Worm (Caenorhabditis elegans): ENCODE results near the gene math-3.
"Not testable (repeated sequence)": the region's sequence is repeated elsewhere in the genome, so short reads cannot be mapped to it uniquely, and the experiment has no call there.

Gene math-3

DNA sequence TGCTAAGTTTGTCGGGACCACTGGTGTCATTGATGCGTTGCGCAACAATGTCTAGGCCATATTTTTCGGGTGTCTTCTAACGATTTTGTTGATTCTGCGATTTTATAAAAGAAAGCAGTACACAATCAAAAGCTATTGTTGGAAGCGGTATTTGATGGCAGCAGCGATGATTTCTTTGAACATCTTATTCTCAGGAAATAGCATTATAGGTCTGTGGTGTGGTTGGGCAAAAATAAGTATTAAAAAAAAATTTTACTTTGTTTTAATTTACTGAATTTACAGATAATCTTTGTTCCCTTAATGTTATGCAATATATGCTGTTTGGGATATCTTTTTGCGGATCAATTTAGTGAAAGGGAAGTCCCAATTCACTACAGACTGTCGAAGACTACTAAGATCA, 14.9 kb upstream of the math-3 start, which contains the start of gene F36H5.10:
F36H5.10 (plus strand) TSS at position 301 of the 400 bp plus-strand sequence.
- TF ChIP-seq unc-62 (GFP tag; optimal IDR thresholded peaks at IDR 0.05): no peak

- TF ChIP-seq unc-62 (GFP tag; optimal IDR thresholded peaks at IDR 0.05): no peak
These were observed 12.3 kb upstream of the math-3 start, which contains the start of gene F36H5.18 for ce11 chrII:1759602-1760001. Gene F36H5.18 (plus strand): TSS chrII:1759902.

DNA sequence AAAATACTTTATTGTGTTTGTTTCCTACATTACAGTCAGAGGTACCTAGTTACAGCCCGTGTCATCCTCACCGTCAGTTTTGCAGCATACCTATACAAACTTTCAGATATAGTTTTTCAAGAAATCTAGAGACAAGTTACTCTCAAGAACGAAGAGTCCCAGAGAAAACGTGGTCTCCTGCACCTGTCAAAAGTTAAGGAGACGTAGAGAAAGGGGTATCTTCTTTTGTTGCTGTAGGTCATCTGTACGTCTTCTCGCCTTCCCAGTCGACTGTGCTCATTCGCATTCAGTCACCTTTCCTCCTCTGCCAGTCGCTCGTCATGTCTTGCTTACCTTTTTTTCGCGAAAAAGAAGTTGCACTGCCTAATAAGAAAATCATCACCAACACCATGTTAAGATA, 10.3 kb upstream of the math-3 start, which contains the start of gene F36H5.4:
F36H5.4 (plus strand) TSS at position 301 of the 400 bp plus-strand sequence.
- TF ChIP-seq unc-62 (GFP tag; optimal IDR thresholded peaks at IDR 0.05): no peak

ce11 chrII:1763072-1763471, 8.8 kb upstream of the math-3 start, which contains the start of gene math-28:
Gene math-28 (plus strand): TSS chrII:1763372.
- no peak for TF ChIP-seq unc-62 (GFP tag; optimal IDR thresholded peaks at IDR 0.05)

DNA sequence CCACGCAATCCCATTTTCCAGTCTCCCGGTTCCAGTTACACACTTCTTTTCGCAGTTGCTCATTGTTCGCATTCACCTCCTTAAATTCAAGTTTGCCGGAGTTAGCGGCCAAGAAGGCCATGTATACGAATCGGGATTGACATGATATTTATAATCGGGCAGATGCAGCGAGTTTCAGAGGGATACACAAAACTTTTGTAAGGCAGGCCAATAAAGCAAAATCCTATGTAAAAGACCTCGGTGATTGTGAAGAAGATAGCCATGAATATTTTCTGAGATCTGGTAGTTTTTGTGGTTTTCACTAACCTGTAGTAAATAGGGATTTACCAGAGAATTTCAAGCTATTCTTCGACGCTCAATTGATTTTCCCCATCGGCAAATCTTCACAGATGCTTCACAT, 5.2 kb upstream of the math-3 start:
- TF ChIP-seq unc-62 (GFP tag; optimal IDR thresholded peaks at IDR 0.05): no peak

ce11 chrII:1771347-1771746, 538 bp upstream of the math-3 start, which contains the start of gene math-26:
Gene math-26 (plus strand): TSS chrII:1771647.
- not testable (repeated sequence) for TF ChIP-seq unc-62 (GFP tag; optimal IDR thresholded peaks at IDR 0.05)

ce11 chrII:1775234-1775633, 3.3 kb downstream of the math-3 start, which contains the start of gene F36H5.14:
Gene F36H5.14 (plus strand): TSS chrII:1775534.
- not testable (repeated sequence) for TF ChIP-seq unc-62 (GFP tag; optimal IDR thresholded peaks at IDR 0.05)

ce11 chrII:1782474-1782873, 10.6 kb downstream of the math-3 start, which contains the start of gene math-4:
Gene math-4 (minus strand): TSS chrII:1782574.
- no peak for TF ChIP-seq unc-62 (GFP tag; optimal IDR thresholded peaks at IDR 0.05)

- TF ChIP-seq unc-62 (GFP tag; optimal IDR thresholded peaks at IDR 0.05): no peak
These were observed 12.9 kb downstream of the math-3 start, which contains the start of gene C08F1.11 for ce11 chrII:1784799-1785198. Gene C08F1.11 (minus strand): TSS chrII:1784899.

- TF ChIP-seq unc-62 (GFP tag; optimal IDR thresholded peaks at IDR 0.05): no peak
These were observed 14.3 kb downstream of the math-3 start, which contains the start of gene C08F1.10 for ce11 chrII:1786209-1786608. Gene C08F1.10 (minus strand): TSS chrII:1786309.

DNA sequence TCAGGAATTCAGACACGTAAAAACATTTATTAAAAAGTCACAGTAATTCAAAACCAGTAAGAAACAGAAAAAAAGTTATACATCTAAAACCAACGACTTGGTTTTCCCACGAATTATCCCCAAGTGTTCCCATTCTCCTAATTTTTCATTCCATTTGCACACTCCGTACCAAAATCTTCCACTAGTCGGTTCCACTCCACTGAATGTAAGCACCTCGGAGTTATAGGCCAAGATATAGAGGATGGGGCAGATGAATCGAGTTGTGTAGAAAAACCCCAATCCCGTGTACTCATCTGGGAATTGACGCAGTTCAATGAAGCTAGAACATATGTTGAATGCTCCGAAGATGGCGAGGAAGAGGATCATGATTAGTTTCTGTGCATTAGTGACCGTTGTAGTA, 15.3 kb downstream of the math-3 start:
- TF ChIP-seq unc-62 (GFP tag; optimal IDR thresholded peaks at IDR 0.05): no peak

DNA sequence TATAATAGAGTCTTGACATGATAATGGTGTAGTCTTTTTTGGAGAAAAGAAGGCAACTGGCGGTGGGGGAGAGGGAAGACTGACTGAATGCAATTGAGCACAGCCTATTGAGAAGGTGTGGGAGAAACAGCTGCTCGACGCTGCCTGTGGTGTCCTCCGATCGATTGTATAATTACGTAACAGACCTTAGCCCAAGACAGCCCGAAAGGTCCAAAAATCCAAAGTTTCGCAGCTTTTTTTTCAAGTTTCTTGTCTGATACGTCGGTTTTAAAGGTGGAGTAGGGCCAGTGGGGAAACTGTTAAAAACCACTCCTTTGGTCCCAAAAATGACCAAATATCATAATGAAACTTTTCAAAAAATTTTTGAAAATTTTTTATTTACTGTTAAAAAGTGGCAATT, 16.2 kb downstream of the math-3 start, which contains the start of the genes C08F1.6 and fbxb-13:
C08F1.6 (minus strand) TSS at position 101 of the 400 bp plus-strand sequence.
fbxb-13 (plus strand) TSS at position 191 of the 400 bp plus-strand sequence.
- no peak for TF ChIP-seq unc-62 (GFP tag; optimal IDR thresholded peaks at IDR 0.05)

ce11 chrII:1806358-1806757, 34.5 kb downstream of the math-3 start, which contains the start of gene C08F1.12:
Gene C08F1.12 (minus strand): TSS chrII:1806458.
- TF ChIP-seq unc-62 (GFP tag; optimal IDR thresholded peaks at IDR 0.05): no peak

DNA sequence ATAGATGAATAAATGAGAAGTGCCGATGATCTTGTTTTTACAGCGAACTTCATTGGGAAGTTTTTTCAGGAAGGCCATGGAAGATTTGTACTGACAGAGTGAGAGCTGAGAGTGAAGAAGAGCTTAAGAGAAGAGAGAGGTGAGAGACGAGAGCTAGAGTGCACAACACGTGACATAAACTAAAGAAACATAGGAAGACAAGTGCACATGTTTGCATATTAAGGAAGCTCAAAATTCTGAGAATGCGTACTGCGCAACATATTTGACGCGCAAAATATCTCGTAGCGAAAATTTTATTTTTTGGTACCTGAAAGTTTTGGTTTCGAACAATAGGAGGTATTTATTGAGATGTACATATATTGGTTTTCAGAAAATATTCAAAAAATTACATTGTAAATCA, 36.3 kb downstream of the math-3 start, which contains the start of gene C08F1.8:
C08F1.8 (minus strand) TSS at position 101 of the 400 bp plus-strand sequence.
- TF ChIP-seq unc-62 (GFP tag; optimal IDR thresholded peaks at IDR 0.05): no peak

DNA sequence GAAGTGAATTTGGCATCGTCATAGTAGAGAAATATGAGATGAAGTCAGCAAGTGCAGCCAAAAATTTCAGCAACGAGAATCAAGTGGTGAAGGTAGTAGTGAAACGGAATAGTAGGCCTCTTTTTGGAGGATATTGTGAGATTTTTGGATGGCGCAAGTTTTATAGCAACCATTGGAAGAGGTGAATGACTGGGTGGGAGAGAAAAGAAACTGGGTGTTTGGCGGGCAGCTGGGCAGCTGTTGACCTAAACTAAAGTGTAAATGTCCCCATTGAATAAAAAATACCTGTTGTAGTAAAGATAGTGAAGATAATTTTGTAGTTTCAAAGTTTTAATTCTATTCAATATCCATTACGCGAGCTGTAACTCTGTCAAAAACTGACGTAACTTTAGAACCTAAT, 44.2 kb downstream of the math-3 start:
- TF ChIP-seq unc-62 (GFP tag; optimal IDR thresholded peaks at IDR 0.05): no peak

DNA sequence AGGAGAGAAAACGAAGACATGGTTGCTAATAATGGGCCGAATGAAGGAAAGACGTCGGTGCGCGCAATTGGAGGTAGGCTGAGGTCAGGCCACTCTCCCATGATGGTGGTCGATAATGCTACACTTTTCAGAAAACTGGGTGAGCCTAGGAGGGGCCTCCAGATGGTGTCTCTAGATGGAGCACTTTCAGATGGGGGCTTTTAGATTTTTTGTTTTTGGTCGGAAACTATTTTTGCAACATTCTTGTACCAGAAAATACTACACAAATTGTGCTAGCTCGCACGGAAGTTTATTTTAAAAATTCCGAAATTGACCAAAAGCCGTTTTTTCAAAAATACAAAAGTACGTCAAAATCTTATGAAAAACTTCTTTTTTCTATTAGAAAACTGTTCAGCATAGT, 46.4 kb downstream of the math-3 start, which contains the start of gene fbxb-10:
fbxb-10 (minus strand) TSS at position 101 of the 400 bp plus-strand sequence.
- TF ChIP-seq unc-62 (GFP tag; optimal IDR thresholded peaks at IDR 0.05): no peak

DNA sequence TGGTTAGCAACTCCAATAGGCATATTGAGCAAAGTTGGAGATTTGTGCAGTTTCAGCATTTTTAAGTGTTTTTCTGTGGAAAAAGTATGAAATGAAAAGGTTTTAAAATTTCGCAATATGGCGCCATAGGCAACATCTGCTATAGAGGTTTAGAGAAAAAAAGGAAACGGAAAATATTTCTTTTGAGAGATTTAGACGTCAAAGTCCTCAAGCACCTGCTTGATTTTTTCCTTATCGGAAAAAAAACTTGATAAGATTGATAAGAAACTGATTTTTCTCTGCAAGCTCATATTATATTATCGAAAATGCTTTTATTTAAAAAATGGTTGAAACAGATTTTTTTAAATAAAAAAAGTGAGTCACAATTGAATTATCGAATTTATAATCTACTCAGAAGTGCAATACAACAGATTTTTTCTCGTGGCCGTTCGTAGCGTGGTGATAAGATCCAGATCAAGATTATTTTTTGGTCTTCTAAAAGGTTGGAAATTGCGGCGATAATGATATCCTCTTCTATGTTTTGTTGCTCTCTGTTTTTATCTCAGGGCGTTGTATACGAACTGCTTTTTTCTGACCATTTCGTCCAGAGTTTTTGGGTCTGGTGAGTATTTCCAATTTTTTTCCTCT, 48.2 kb downstream of the math-3 start, which contains the start of gene fbxc-19:
fbxc-19 (plus strand) TSS at position 536 of the 627 bp plus-strand sequence.
- TF ChIP-seq unc-62 (GFP tag; optimal IDR thresholded peaks at IDR 0.05): no peak
